Worm (Caenorhabditis elegans) whole organism, midembryonic: ENCODE measurements around the gene Y25C1A.8.

Source experiments
- T22C8.4 ChIP-seq: fragments of 200-800 bp; sonication (Bioruptor generic); IDR thresholded peaks from 2 replicates; pipeline ENCODE4 v1.3.6; 2022; ENCODE audit warnings: missing genetic modification characterization, missing compliant biosample characterization
- cog-1 ChIP-seq: sonication (generic microtip); optimal IDR thresholded peaks from 2 replicates; lab custom pipeline; 2016; ENCODE audit warnings: missing genetic modification characterization, missing compliant biosample characterization
- flt-1 ChIP-seq: fragments of 200-800 bp; sonication (Bioruptor generic); IDR thresholded peaks from 2 replicates; pipeline ENCODE4 v1.3.6; 2022; ENCODE audit warnings: missing genetic modification characterization, missing compliant biosample characterization
- klf-2 ChIP-seq: fragments of 200-800 bp; sonication (Bioruptor generic); conservative IDR thresholded peaks from 2 replicates; pipeline ENCODE4 v1.3.6; 2022; ENCODE audit warnings: missing genetic modification reagents, missing genetic modification characterization, missing compliant biosample characterization
- med-1 ChIP-seq: sonication (generic microtip); optimal IDR thresholded peaks from 2 replicates; lab custom pipeline; 2017; ENCODE audit warnings: missing genetic modification characterization, mild to moderate bottlenecking, missing compliant biosample characterization, antibody characterized with exemption, missing genetic modification reagents; ENCODE audit not compliant: insufficient read depth
- ref-1 ChIP-seq: fragments of 200-800 bp; sonication (Bioruptor generic); conservative IDR thresholded peaks from 2 replicates; pipeline ENCODE4 v1.3.6; 2022; ENCODE audit warnings: missing genetic modification reagents, missing genetic modification characterization, missing compliant biosample characterization
- tab-1 ChIP-seq: fragments of 200-800 bp; sonication (Bioruptor generic); IDR thresholded peaks from 2 replicates; pipeline ENCODE4 v1.3.6; 2022; ENCODE audit warnings: missing genetic modification characterization, missing compliant biosample characterization
- ztf-23 ChIP-seq: fragments of 200-800 bp; sonication (Bioruptor generic); IDR thresholded peaks from 2 replicates; pipeline ENCODE4 v1.3.6; 2022; ENCODE audit warnings: missing genetic modification reagents, missing genetic modification characterization, missing compliant biosample characterization
- ztf-29 ChIP-seq: fragments of 200-800 bp; sonication (Bioruptor generic); IDR thresholded peaks from 2 replicates; pipeline ENCODE4 v1.3.6; 2022; ENCODE audit warnings: missing genetic modification reagents, missing genetic modification characterization, missing compliant biosample characterization

Y25C1A.8 gene

ce11 chrII:3060782-3061181, 16.0 kb downstream of the Y25C1A.8 start, which contains the start of gene Y25C1A.6:
Y25C1A.6 (plus strand) TSS chrII:3061082.
- TF ChIP-seq med-1 (GFP tag; lab: Kevin White, UChicago) (no peak), klf-2 (GFP tag; lab: Robert Waterston, UW) (no peak), ref-1 (GFP tag; lab: Robert Waterston, UW) (no peak)

ce11 chrII:3056266-3056872, 20.4 kb downstream of the Y25C1A.8 start, which contains the start of gene lin-8:
lin-8 (plus strand) TSS chrII:3056822.
- TF ChIP-seq T22C8.4 (GFP tag; lab: Robert Waterston, UW) (no peak), flt-1 (no peak), tab-1 (GFP tag; lab: Robert Waterston, UW) (no peak), ref-1 (GFP tag; lab: Robert Waterston, UW) (no peak), ztf-29 (GFP tag; lab: Robert Waterston, UW) (no peak), cog-1 (tag; lab: Kevin White, UChicago) (no peak), ztf-23 (no peak), med-1 (GFP tag; lab: Kevin White, UChicago) (no peak), klf-2 (GFP tag; lab: Robert Waterston, UW) (no peak)

- TF ChIP-seq tab-1 (GFP tag; lab: Robert Waterston, UW) (no peak), ztf-29 (GFP tag; lab: Robert Waterston, UW) (0 out of 2 replicates have a peak, but pooled peaks have one; percentile 21), med-1 (GFP tag; lab: Kevin White, UChicago) (no peak), flt-1 (peak; percentile 55; the same call in 1 of the 2 replicates), cog-1 (tag; lab: Kevin White, UChicago) (no peak), ztf-23 (0 out of 2 replicates have a peak, but pooled peaks have one; percentile 52), ref-1 (GFP tag; lab: Robert Waterston, UW) (no peak)
These were observed 21.2 kb downstream of the Y25C1A.8 start for ce11 chrII:3055531-3055930.

ce11 chrII:3054622-3055021, 22.1 kb downstream of the Y25C1A.8 start:
- TF ChIP-seq ztf-23 (no peak), flt-1 (no peak), med-1 (GFP tag; lab: Kevin White, UChicago) (no peak), cog-1 (tag; lab: Kevin White, UChicago) (no peak), T22C8.4 (GFP tag; lab: Robert Waterston, UW) (no peak), klf-2 (GFP tag; lab: Robert Waterston, UW) (no peak), ref-1 (GFP tag; lab: Robert Waterston, UW) (no peak), tab-1 (GFP tag; lab: Robert Waterston, UW) (no peak), ztf-29 (GFP tag; lab: Robert Waterston, UW) (no peak)

ce11 chrII:3054221-3054620, 22.5 kb downstream of the Y25C1A.8 start, which contains the start of gene lido-13:
lido-13 (minus strand) TSS chrII:3054321.
- no peak for TF ChIP-seq med-1 (GFP tag; lab: Kevin White, UChicago)
- no peak for TF ChIP-seq tab-1 (GFP tag; lab: Robert Waterston, UW)
- TF ChIP-seq flt-1 = no peak
- TF ChIP-seq ztf-23 = no peak
- TF ChIP-seq T22C8.4 (GFP tag; lab: Robert Waterston, UW) = no peak

ce11 chrII:3053689-3054088, 23.1 kb downstream of the Y25C1A.8 start:
- TF ChIP-seq tab-1 (GFP tag; lab: Robert Waterston, UW) = no peak
- TF ChIP-seq ztf-23 = no peak
- TF ChIP-seq cog-1 (tag; lab: Kevin White, UChicago) = no peak
- TF ChIP-seq ztf-29 (GFP tag; lab: Robert Waterston, UW) = no peak
- no peak for TF ChIP-seq med-1 (GFP tag; lab: Kevin White, UChicago)
- TF ChIP-seq flt-1 = no peak
- TF ChIP-seq klf-2 (GFP tag; lab: Robert Waterston, UW) = no peak
- TF ChIP-seq ref-1 (GFP tag; lab: Robert Waterston, UW) = no peak
- no peak for TF ChIP-seq T22C8.4 (GFP tag; lab: Robert Waterston, UW)

ce11 chrII:3052843-3053242, 23.9 kb downstream of the Y25C1A.8 start:
- TF ChIP-seq flt-1 (no peak), ztf-23 (no peak), T22C8.4 (GFP tag; lab: Robert Waterston, UW) (no peak), med-1 (GFP tag; lab: Kevin White, UChicago) (no peak), ztf-29 (GFP tag; lab: Robert Waterston, UW) (no peak), tab-1 (GFP tag; lab: Robert Waterston, UW) (no peak), ref-1 (GFP tag; lab: Robert Waterston, UW) (no peak), klf-2 (GFP tag; lab: Robert Waterston, UW) (no peak)

ce11 chrII:3051332-3051731, 25.4 kb downstream of the Y25C1A.8 start:
- no peak for TF ChIP-seq klf-2 (GFP tag; lab: Robert Waterston, UW)
- TF ChIP-seq med-1 (GFP tag; lab: Kevin White, UChicago) = no peak
- TF ChIP-seq ztf-23 = no peak
- no peak for TF ChIP-seq ztf-29 (GFP tag; lab: Robert Waterston, UW)
- TF ChIP-seq flt-1 = no peak
- no peak for TF ChIP-seq T22C8.4 (GFP tag; lab: Robert Waterston, UW)
- TF ChIP-seq tab-1 (GFP tag; lab: Robert Waterston, UW) = no peak
- TF ChIP-seq ref-1 (GFP tag; lab: Robert Waterston, UW) = no peak
- TF ChIP-seq cog-1 (tag; lab: Kevin White, UChicago) = no peak

ce11 chrII:3050703-3051102, 26.1 kb downstream of the Y25C1A.8 start, which contains the start of gene sri-31:
sri-31 (plus strand) TSS chrII:3051003.
- TF ChIP-seq flt-1 (no peak), ztf-23 (no peak), cog-1 (tag; lab: Kevin White, UChicago) (no peak), ref-1 (GFP tag; lab: Robert Waterston, UW) (no peak)

ce11 chrII:3048989-3049388, 27.8 kb downstream of the Y25C1A.8 start:
- TF ChIP-seq T22C8.4 (GFP tag; lab: Robert Waterston, UW) (no peak), ref-1 (GFP tag; lab: Robert Waterston, UW) (no peak), med-1 (GFP tag; lab: Kevin White, UChicago) (no peak), cog-1 (tag; lab: Kevin White, UChicago) (no peak), tab-1 (GFP tag; lab: Robert Waterston, UW) (no peak), ztf-29 (GFP tag; lab: Robert Waterston, UW) (no peak), ztf-23 (no peak), flt-1 (no peak)
